Fruit fly (Drosophila melanogaster) whole organism, embryonic: ENCODE data around the gene mRpL51.

Source experiments
- Bteb2 ChIP-seq: fragments of 200-800 bp; sonication (Bioruptor generic); optimal IDR thresholded peaks from 2 replicates; lab custom pipeline; 2016; ENCODE audit warnings: missing biosample characterization, missing genetic modification characterization
- CG10274 ChIP-seq: fragments of 200-800 bp; sonication (Bioruptor generic); optimal IDR thresholded peaks from 3 replicates; lab custom pipeline; 2017; ENCODE audit warnings: missing biosample characterization, mild to moderate bottlenecking, missing genetic modification characterization
- CG10431 ChIP-seq: fragments of 200-800 bp; sonication (Bioruptor generic); optimal IDR thresholded peaks from 3 replicates; lab custom pipeline; 2018; ENCODE audit warnings: missing biosample characterization, mild to moderate bottlenecking, missing genetic modification characterization
- CG11504 ChIP-seq: fragments of 200-800 bp; sonication (Bioruptor generic); optimal IDR thresholded peaks from 3 replicates; lab custom pipeline; 2019; ENCODE audit warnings: missing biosample characterization, mild to moderate bottlenecking, missing genetic modification characterization, moderate library complexity
- CG14667 ChIP-seq: fragments of 200-800 bp; sonication (Bioruptor generic); IDR thresholded peaks from 2 replicates; pipeline ENCODE4 v1.3.6; 2022; ENCODE audit warnings: missing biosample characterization, missing genetic modification characterization
- CG15696 ChIP-seq: fragments of 200-800 bp; sonication (Bioruptor generic); optimal IDR thresholded peaks from 2 replicates; lab custom pipeline; 2019; ENCODE audit warnings: missing biosample characterization, mild to moderate bottlenecking, missing genetic modification characterization, moderate library complexity
- CG16779 ChIP-seq: fragments of 200-800 bp; sonication (Bioruptor generic); IDR thresholded peaks from 2 replicates; pipeline ENCODE4 v1.3.6; 2022; ENCODE audit warnings: missing biosample characterization, missing genetic modification characterization
- CG16815 ChIP-seq: fragments of 200-800 bp; sonication (Bioruptor generic); optimal IDR thresholded peaks from 3 replicates; lab custom pipeline; 2017; ENCODE audit warnings: missing biosample characterization, mild to moderate bottlenecking, missing genetic modification characterization
- CG17186 ChIP-seq: fragments of 200-800 bp; sonication (Bioruptor generic); optimal IDR thresholded peaks from 3 replicates; lab custom pipeline; 2017; ENCODE audit warnings: missing biosample characterization, missing genetic modification reagents, missing genetic modification characterization
- CG17829 ChIP-seq: fragments of 200-800 bp; optimal IDR thresholded peaks from 2 replicates; lab custom pipeline; 2019; ENCODE audit warnings: missing biosample characterization, mild to moderate bottlenecking, missing genetic modification characterization, moderate library complexity
- CG31365 ChIP-seq: fragments of 200-800 bp; sonication (Bioruptor generic); optimal IDR thresholded peaks from 2 replicates; lab custom pipeline; 2018; ENCODE audit warnings: missing biosample characterization, mild to moderate bottlenecking, missing genetic modification characterization
- CG34376 ChIP-seq: fragments of 200-800 bp; sonication (Bioruptor generic); optimal IDR thresholded peaks from 2 replicates; lab custom pipeline; 2018; ENCODE audit warnings: missing biosample characterization, mild to moderate bottlenecking, missing genetic modification characterization
- CG4328 ChIP-seq: fragments of 200-800 bp; sonication (Bioruptor generic); optimal IDR thresholded peaks from 3 replicates; lab custom pipeline; 2017; ENCODE audit warnings: missing biosample characterization, missing genetic modification reagents, missing genetic modification characterization
- CG6175 ChIP-seq: fragments of 200-800 bp; sonication (Bioruptor generic); IDR thresholded peaks from 3 replicates; pipeline ENCODE4 v1.3.6; 2022; ENCODE audit warnings: missing biosample characterization, missing genetic modification characterization
- CG6272 ChIP-seq: fragments of 200-800 bp; sonication (Bioruptor generic); IDR thresholded peaks from 2 replicates; pipeline ENCODE4 v1.3.6; 2022; ENCODE audit warnings: missing biosample characterization, missing genetic modification characterization
- CG6654 ChIP-seq: fragments of 200-800 bp; sonication (Bioruptor generic); optimal IDR thresholded peaks from 2 replicates; lab custom pipeline; 2017; ENCODE audit warnings: missing biosample characterization, mild to moderate bottlenecking, missing genetic modification characterization
- CG7357 ChIP-seq: fragments of 200-800 bp; sonication (Bioruptor generic); IDR thresholded peaks from 3 replicates; pipeline ENCODE4 v1.3.6; 2022; ENCODE audit warnings: missing biosample characterization, missing genetic modification characterization
- CG7963 ChIP-seq: fragments of 200-800 bp; sonication (Bioruptor generic); IDR thresholded peaks from 3 replicates; pipeline ENCODE4 v1.3.6; 2022; ENCODE audit warnings: missing biosample characterization, missing genetic modification characterization; ENCODE audit not compliant: partially characterized antibody
- CG9817 ChIP-seq: fragments of 200-800 bp; sonication (Bioruptor generic); optimal IDR thresholded peaks from 2 replicates; lab custom pipeline; 2018; ENCODE audit warnings: missing biosample characterization, mild to moderate bottlenecking, missing genetic modification characterization, moderate library complexity
- Chrac-16 ChIP-seq: fragments of 200-800 bp; sonication (Bioruptor generic); optimal IDR thresholded peaks from 3 replicates; lab custom pipeline; 2016; ENCODE audit warnings: missing biosample characterization, missing genetic modification characterization
- Deaf1 ChIP-seq: fragments of 200-800 bp; optimal IDR thresholded peaks from 3 replicates; lab custom pipeline; 2019; ENCODE audit warnings: missing biosample characterization, mild to moderate bottlenecking, missing genetic modification characterization, moderate library complexity
- Dip3 ChIP-seq: fragments of 200-800 bp; sonication (Bioruptor generic); optimal IDR thresholded peaks from 3 replicates; lab custom pipeline; 2016; ENCODE audit warnings: missing biosample characterization, missing genetic modification characterization
- Dp ChIP-seq: fragments of 200-800 bp; sonication (Bioruptor generic); optimal IDR thresholded peaks from 2 replicates; lab custom pipeline; 2018; ENCODE audit warnings: missing biosample characterization, mild to moderate bottlenecking, missing genetic modification characterization, moderate library complexity
- Elba2 ChIP-seq: fragments of 200-800 bp; sonication (Bioruptor generic); optimal IDR thresholded peaks from 3 replicates; lab custom pipeline; 2016; ENCODE audit warnings: missing biosample characterization, missing genetic modification characterization
- GATAe ChIP-seq: fragments of 200-800 bp; sonication (Bioruptor generic); conservative IDR thresholded peaks from 2 replicates; pipeline ENCODE4 v1.3.6; 2022; ENCODE audit warnings: missing biosample characterization, missing genetic modification characterization
- HLH54F ChIP-seq: fragments of 200-800 bp; sonication (Bioruptor generic); optimal IDR thresholded peaks from 3 replicates; lab custom pipeline; 2016; ENCODE audit warnings: missing biosample characterization, missing genetic modification characterization
- HmgD ChIP-seq: fragments of 200-800 bp; sonication (Bioruptor generic); optimal IDR thresholded peaks from 3 replicates; lab custom pipeline; 2016; ENCODE audit warnings: missing biosample characterization, missing genetic modification characterization
- Pdp1 ChIP-seq, 2 experiments: fragments of 200-800 bp; sonication (Bioruptor generic); optimal IDR thresholded peaks; 3 replicates each; lab custom pipeline; 2016; ENCODE audit warnings: missing biosample characterization in 2 of 2, missing genetic modification characterization in 2 of 2, mild to moderate bottlenecking in 1 of 2, moderate library complexity in 1 of 2
- Ravus ChIP-seq: fragments of 200-800 bp; sonication (Bioruptor generic); IDR thresholded peaks from 2 replicates; pipeline ENCODE4 v1.3.6; 2022; ENCODE audit warnings: missing biosample characterization, missing genetic modification characterization
- TFAM ChIP-seq: fragments of 200-800 bp; sonication (Bioruptor generic); optimal IDR thresholded peaks from 2 replicates; lab custom pipeline; 2017; ENCODE audit warnings: missing biosample characterization, missing genetic modification characterization, inconsistent platforms
- abd-A ChIP-seq: fragments of 200-800 bp; sonication (Bioruptor generic); optimal IDR thresholded peaks from 3 replicates; lab custom pipeline; 2019; ENCODE audit warnings: missing biosample characterization, mild to moderate bottlenecking, missing genetic modification characterization, moderate library complexity
- al ChIP-seq: fragments of 200-800 bp; sonication (Bioruptor generic); IDR thresholded peaks from 2 replicates; pipeline ENCODE4 v1.3.6; 2022; ENCODE audit warnings: missing biosample characterization, missing genetic modification characterization
- aop ChIP-seq: fragments of 200-800 bp; sonication (Bioruptor generic); IDR thresholded peaks from 2 replicates; pipeline ENCODE4 v1.3.6; 2022; ENCODE audit warnings: missing biosample characterization, missing genetic modification characterization
- btn ChIP-seq: fragments of 200-800 bp; sonication (Bioruptor generic); optimal IDR thresholded peaks from 2 replicates; lab custom pipeline; 2016; ENCODE audit warnings: missing biosample characterization, missing genetic modification characterization
- cad ChIP-seq: fragments of >200 bp; optimal IDR thresholded peaks from 2 replicates; lab custom pipeline; 2017; ENCODE audit warnings: missing biosample characterization, missing genetic modification characterization
- da ChIP-seq: fragments of 200-800 bp; sonication (Bioruptor generic); optimal IDR thresholded peaks from 2 replicates; lab custom pipeline; 2016; ENCODE audit warnings: missing biosample characterization, missing genetic modification characterization
- dati ChIP-seq: fragments of 200-800 bp; sonication (Bioruptor generic); IDR thresholded peaks from 2 replicates; pipeline ENCODE4 v1.3.6; 2022; ENCODE audit warnings: missing biosample characterization, missing genetic modification characterization
- disco-r ChIP-seq: fragments of 200-800 bp; sonication (Bioruptor generic); optimal IDR thresholded peaks from 2 replicates; lab custom pipeline; 2016; ENCODE audit warnings: missing biosample characterization, missing genetic modification characterization
- en ChIP-seq: fragments of 200-800 bp; sonication (Bioruptor generic); optimal IDR thresholded peaks from 2 replicates; lab custom pipeline; 2016; ENCODE audit warnings: missing biosample characterization, missing genetic modification characterization
- fd102C ChIP-seq: fragments of 200-800 bp; sonication (Bioruptor generic); optimal IDR thresholded peaks from 2 replicates; lab custom pipeline; 2018; ENCODE audit warnings: missing biosample characterization, mild to moderate bottlenecking, missing genetic modification characterization, moderate library complexity
- fd96Cb ChIP-seq: fragments of 200-800 bp; sonication (Bioruptor generic); optimal IDR thresholded peaks from 2 replicates; lab custom pipeline; 2018; ENCODE audit warnings: missing biosample characterization, mild to moderate bottlenecking, missing genetic modification characterization, moderate library complexity
- gsb ChIP-seq: fragments of 200-800 bp; sonication (Bioruptor generic); IDR thresholded peaks from 2 replicates; pipeline ENCODE4 v1.3.6; 2022; ENCODE audit warnings: missing biosample characterization, missing genetic modification characterization
- onecut ChIP-seq: fragments of 200-800 bp; sonication (Bioruptor generic); IDR thresholded peaks from 2 replicates; pipeline ENCODE4 v1.3.6; 2022; ENCODE audit warnings: missing biosample characterization, missing genetic modification characterization
- row ChIP-seq: fragments of 200-800 bp; sonication (Bioruptor generic); IDR thresholded peaks from 3 replicates; pipeline ENCODE4 v1.3.6; 2022; ENCODE audit warnings: missing biosample characterization, missing genetic modification characterization
- sc ChIP-seq, 3 experiments: fragments of >200 bp in 2 of 3; fragments of 200-800 bp in 1 of 3; sonication (Bioruptor generic) in 1 of 3; optimal IDR thresholded peaks; 2 replicates in 2 of 3; 3 replicates in 1 of 3; lab custom pipeline; 2017; ENCODE audit warnings: mild to moderate bottlenecking in 1 of 3, missing biosample characterization in 1 of 3, missing genetic modification characterization in 1 of 3, missing genetic modification reagents in 1 of 3
- sd ChIP-seq: fragments of 200-800 bp; sonication (Bioruptor generic); optimal IDR thresholded peaks from 3 replicates; lab custom pipeline; 2018; ENCODE audit warnings: missing biosample characterization, mild to moderate bottlenecking, missing genetic modification characterization, moderate library complexity
- stwl ChIP-seq: fragments of 200-800 bp; sonication (Bioruptor generic); optimal IDR thresholded peaks from 3 replicates; lab custom pipeline; 2018; ENCODE audit warnings: missing biosample characterization, mild to moderate bottlenecking, missing genetic modification characterization, moderate library complexity
- trh ChIP-seq: fragments of 200-800 bp; sonication (Bioruptor generic); optimal IDR thresholded peaks from 2 replicates; lab custom pipeline; 2016; ENCODE audit warnings: missing biosample characterization, missing genetic modification characterization
- vnd ChIP-seq: fragments of 200-800 bp; sonication (Bioruptor generic); IDR thresholded peaks from 3 replicates; pipeline ENCODE4 v1.3.6; 2022; ENCODE audit warnings: missing biosample characterization, missing genetic modification characterization; ENCODE audit not compliant: partially characterized antibody
- vvl ChIP-seq: fragments of 200-800 bp; sonication (Bioruptor generic); IDR thresholded peaks from 2 replicates; pipeline ENCODE4 v1.3.6; 2022; ENCODE audit warnings: missing biosample characterization, missing genetic modification characterization
- zfh1 ChIP-seq: fragments of 200-800 bp; sonication (Bioruptor generic); IDR thresholded peaks from 3 replicates; pipeline ENCODE4 v1.3.6; 2022; ENCODE audit warnings: missing biosample characterization, missing genetic modification characterization

mRpL51 gene

DNA sequence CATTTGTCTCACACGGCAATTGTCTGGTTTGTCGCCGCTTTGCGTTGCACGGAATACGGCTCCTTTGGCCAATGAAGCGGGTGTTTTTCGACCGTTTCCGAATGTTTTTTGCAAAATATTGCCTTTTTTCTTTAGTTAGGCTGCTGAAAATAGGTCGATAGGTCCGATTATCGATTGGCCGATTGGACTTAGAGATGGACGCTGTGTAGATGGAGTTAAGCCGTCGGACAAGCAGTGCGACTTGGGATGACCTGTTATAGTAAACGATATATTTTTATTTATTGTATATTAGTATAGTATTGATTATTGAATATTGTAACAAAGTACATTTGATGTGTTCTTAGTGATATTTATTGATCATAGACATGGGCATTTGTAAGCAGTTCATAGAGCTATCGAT lies 11.1 kb upstream of the mRpL51 start, which contains the start of the genes lmgA and lmgB (continued):
- TF ChIP-seq TFAM (GFP tag; lab: Kevin White, UChicago) (no peak), CG9817 (tag; lab: Kevin White, UChicago) (peak; percentile 29), CG10431 (no peak), btn (no peak), CG17829 (peak; percentile 64), CG34376 (GFP tag; lab: Kevin White, UChicago) (no peak), da (GFP tag; lab: Kevin White, UChicago) (no peak), Elba2 (GFP tag; lab: Kevin White, UChicago) (no peak), onecut (GFP tag; lab: Robert Waterston, UW) (peak; percentile 52), Dip3 (no peak), CG7357 (GFP tag; lab: Robert Waterston, UW) (no peak), vnd (GFP tag; lab: Robert Waterston, UW) (peak; percentile 88), al (GFP tag; lab: Robert Waterston, UW) (0 out of 2 replicates have a peak, but pooled peaks have one; percentile 27), gsb (GFP tag; lab: Robert Waterston, UW) (no peak), row (GFP tag; lab: Robert Waterston, UW) (peak; percentile 61), CG16815 (GFP tag; lab: Kevin White, UChicago) (no peak), HmgD (GFP tag; lab: Kevin White, UChicago) (no peak), cad (GFP tag; lab: Kevin White, UChicago) (no peak), trh (GFP tag; lab: Kevin White, UChicago) (peak; percentile 20), CG17186 (no peak), sc (optimal IDR thresholded peaks at IDR 0.05; lab: Kevin White, UChicago) (no peak), sc (GFP tag; optimal IDR thresholded peaks at IDR 0.05; lab: Kevin White, UChicago) (no peak), Deaf1 (no peak), sd (tag; lab: Kevin White, UChicago) (no peak), GATAe (GFP tag; lab: Robert Waterston, UW) (no peak), CG31365 (peak; percentile 94), CG10274 (GFP tag; lab: Kevin White, UChicago) (no peak), CG15696 (tag; lab: Kevin White, UChicago) (peak; percentile 16), CG7963 (GFP tag; lab: Robert Waterston, UW) (peak; percentile 87), CG14667 (GFP tag; lab: Robert Waterston, UW) (no peak), dati (GFP tag; lab: Robert Waterston, UW) (no peak), CG16779 (0 out of 2 replicates have a peak, but pooled peaks have one; percentile 19), aop (GFP tag; lab: Robert Waterston, UW) (no peak), CG6654 (GFP tag; lab: Kevin White, UChicago) (no peak), stwl (peak; percentile 88), zfh1 (GFP tag; lab: Robert Waterston, UW) (no peak), CG6175 (GFP tag; lab: Robert Waterston, UW) (no peak), fd96Cb (tag; lab: Kevin White, UChicago) (no peak), Pdp1 (GFP tag; optimal IDR thresholded peaks at IDR 0.05; lab: Kevin White, UChicago) (peak in 1 of 2 experiments; percentile 29), CG11504 (tag; lab: Kevin White, UChicago) (no peak), Dp (peak; percentile 96), CG4328 (GFP tag; lab: Kevin White, UChicago) (no peak), CG6272 (GFP tag; lab: Robert Waterston, UW) (no peak; the same call in 1 of the 2 replicates), Bteb2 (GFP tag; lab: Kevin White, UChicago) (no peak), HLH54F (GFP tag; lab: Kevin White, UChicago) (peak; percentile 23), Ravus (GFP tag; lab: Robert Waterston, UW) (no peak), fd102C (GFP tag; lab: Kevin White, UChicago) (no peak), Chrac-16 (GFP tag; lab: Kevin White, UChicago) (peak; percentile 41), disco-r (no peak), vvl (GFP tag; lab: Robert Waterston, UW) (peak; percentile 41; the same call in 1 of the 2 replicates), abd-A (no peak), en (GFP tag; lab: Kevin White, UChicago) (no peak)
